Worm (Caenorhabditis elegans): ENCODE results near the gene H08M01.1.

Gene H08M01.1

DNA sequence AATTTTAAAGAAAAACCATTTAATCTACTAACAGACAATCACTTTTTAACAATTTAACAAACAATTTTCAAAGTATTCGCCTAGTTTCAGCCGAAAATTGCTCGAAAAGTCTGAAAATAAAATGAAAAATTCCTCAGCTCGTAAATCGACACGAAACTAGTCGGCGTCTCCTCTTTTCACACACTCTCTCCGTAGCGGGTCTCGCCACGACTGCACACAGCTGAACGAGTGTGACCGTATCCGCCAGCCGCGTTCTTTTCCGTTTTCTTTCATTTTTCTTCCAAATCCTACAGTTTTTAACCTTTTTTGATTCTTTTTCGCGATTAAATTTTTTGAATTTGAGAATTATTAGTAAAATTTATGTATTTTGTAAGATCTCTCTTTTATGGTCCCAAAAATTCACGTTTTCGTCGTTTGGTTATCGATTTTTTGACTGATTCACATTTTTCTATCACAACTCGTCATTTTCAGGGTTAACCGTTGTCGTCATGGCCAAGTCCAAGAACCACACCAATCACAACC lies 45.6 kb upstream of the H08M01.1 start, which contains the start of gene rpl-29 (continued):
- TF ChIP-seq unc-55 (GFP tag; optimal IDR thresholded peaks at IDR 0.05) (peak; percentile 95), snpc-4 (tag; optimal IDR thresholded peaks at IDR 0.05) (peak; percentile 80), ZK546.5 (tag; optimal IDR thresholded peaks at IDR 0.05) (peak; percentile 52)

ce11 chrIV:13880803-13881202 lies 44.6 kb upstream of the H08M01.1 start:
- TF ChIP-seq nhr-237 (tag; optimal IDR thresholded peaks at IDR 0.05): no peak
- peak in 1 of 2 experiments; percentile 51 for TF ChIP-seq lsy-2 (tag; optimal IDR thresholded peaks at IDR 0.05)
- no peak for TF ChIP-seq nhr-12 (tag; optimal IDR thresholded peaks at IDR 0.05)
- TF ChIP-seq nhr-23 (tag; optimal IDR thresholded peaks at IDR 0.05): no peak
- peak; percentile 91 for TF ChIP-seq nhr-129 (tag; optimal IDR thresholded peaks at IDR 0.05)
- peak; percentile 54 for TF ChIP-seq sma-9 (GFP tag; optimal IDR thresholded peaks at IDR 0.05)
- no peak for TF ChIP-seq sma-9 (tag; optimal IDR thresholded peaks at IDR 0.05)
- TF ChIP-seq C34F6.9 (tag; optimal IDR thresholded peaks at IDR 0.05): peak; percentile 48
- peak in 1 of 2 experiments; percentile 43 for TF ChIP-seq mdl-1 (tag; optimal IDR thresholded peaks at IDR 0.05)
- TF ChIP-seq F13H6.1 (tag; optimal IDR thresholded peaks at IDR 0.05): peak; percentile 24
- TF ChIP-seq crh-2 (tag; optimal IDR thresholded peaks at IDR 0.05): peak; percentile 40

ce11 chrIV:13880370-13880769 lies 44.2 kb upstream of the H08M01.1 start:
- TF ChIP-seq ceh-82 (tag; optimal IDR thresholded peaks at IDR 0.05) (no peak), lin-13 (GFP tag; optimal IDR thresholded peaks at IDR 0.05) (no peak), blmp-1 (tag; optimal IDR thresholded peaks at IDR 0.05; ENCODE audit: insufficient read depth) (no peak), fos-1 (tag; optimal IDR thresholded peaks at IDR 0.05) (no peak), nhr-11 (tag; optimal IDR thresholded peaks at IDR 0.05) (no peak), lin-11 (tag; optimal IDR thresholded peaks at IDR 0.05) (no peak), aly-2 (tag; optimal IDR thresholded peaks at IDR 0.05) (no peak), unc-55 (GFP tag; optimal IDR thresholded peaks at IDR 0.05) (no peak)

ce11 chrIV:13879851-13880250 lies 43.7 kb upstream of the H08M01.1 start, which contains the start of gene B0513.4:
B0513.4 (plus strand) TSS chrIV:13880151.
- TF ChIP-seq sma-9 (GFP tag; optimal IDR thresholded peaks at IDR 0.05) (no peak), sma-9 (tag; optimal IDR thresholded peaks at IDR 0.05) (no peak), skn-1 (tag; optimal IDR thresholded peaks at IDR 0.05) (no peak), unc-55 (GFP tag; optimal IDR thresholded peaks at IDR 0.05) (no peak), lin-11 (tag; optimal IDR thresholded peaks at IDR 0.05) (no peak), elt-3 (tag; optimal IDR thresholded peaks at IDR 0.05) (no peak), ztf-1 (GFP tag; conservative IDR thresholded peaks at IDR 0.05) (no peak)

DNA sequence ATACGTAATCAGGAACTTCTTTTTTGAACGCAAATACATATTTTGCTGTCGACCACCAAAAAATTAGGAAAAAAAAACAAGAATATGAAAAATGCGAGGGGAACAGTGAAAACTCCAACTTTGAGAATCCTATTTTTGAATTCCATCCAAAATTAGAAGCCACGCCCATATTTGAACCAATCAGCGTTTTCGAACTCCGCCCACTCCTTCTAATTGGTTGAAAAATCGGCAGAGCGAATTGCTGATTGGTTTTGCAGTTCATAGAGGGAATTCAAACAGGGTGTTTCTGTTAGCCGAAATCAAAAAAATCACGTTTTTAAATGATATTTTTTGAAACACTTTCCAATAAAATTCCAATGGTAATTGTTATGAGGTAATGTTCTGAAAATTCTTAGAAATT lies 42.5 kb upstream of the H08M01.1 start:
- no peak for TF ChIP-seq nhr-11 (tag; optimal IDR thresholded peaks at IDR 0.05)
- TF ChIP-seq nhr-6 (tag; optimal IDR thresholded peaks at IDR 0.05): no peak
- no peak for TF ChIP-seq nhr-25 (tag; optimal IDR thresholded peaks at IDR 0.05)
- TF ChIP-seq peb-1 (tag; optimal IDR thresholded peaks at IDR 0.05): no peak
- TF ChIP-seq unc-62 (GFP tag; optimal IDR thresholded peaks at IDR 0.05): no peak
- TF ChIP-seq Y55F3AM.14 (GFP tag; optimal IDR thresholded peaks at IDR 0.05): no peak
- TF ChIP-seq sma-9 (GFP tag; optimal IDR thresholded peaks at IDR 0.05): no peak
- no peak for TF ChIP-seq sma-9 (tag; optimal IDR thresholded peaks at IDR 0.05)
- no peak for TF ChIP-seq ZK546.5 (tag; optimal IDR thresholded peaks at IDR 0.05)
- TF ChIP-seq nhr-21 (tag; optimal IDR thresholded peaks at IDR 0.05): no peak
- TF ChIP-seq mab-5 (tag; optimal IDR thresholded peaks at IDR 0.05): no peak
- TF ChIP-seq alr-1 (tag; optimal IDR thresholded peaks at IDR 0.05): no peak
- no peak for TF ChIP-seq ztf-1 (GFP tag; conservative IDR thresholded peaks at IDR 0.05)
- no peak for TF ChIP-seq sma-3 (GFP tag; optimal IDR thresholded peaks at IDR 0.05)
- no peak for TF ChIP-seq aly-2 (tag; optimal IDR thresholded peaks at IDR 0.05)
- TF ChIP-seq C34F6.9 (tag; optimal IDR thresholded peaks at IDR 0.05): no peak

ce11 chrIV:13878123-13878522 lies 41.9 kb upstream of the H08M01.1 start:
- TF ChIP-seq nhr-25 (tag; optimal IDR thresholded peaks at IDR 0.05) (no peak), fos-1 (tag; optimal IDR thresholded peaks at IDR 0.05) (no peak), nhr-77 (tag; optimal IDR thresholded peaks at IDR 0.05) (no peak)
